Fruit fly (Drosophila melanogaster): ENCODE data around the gene Acbp1.

Acbp1 gene

DNA sequence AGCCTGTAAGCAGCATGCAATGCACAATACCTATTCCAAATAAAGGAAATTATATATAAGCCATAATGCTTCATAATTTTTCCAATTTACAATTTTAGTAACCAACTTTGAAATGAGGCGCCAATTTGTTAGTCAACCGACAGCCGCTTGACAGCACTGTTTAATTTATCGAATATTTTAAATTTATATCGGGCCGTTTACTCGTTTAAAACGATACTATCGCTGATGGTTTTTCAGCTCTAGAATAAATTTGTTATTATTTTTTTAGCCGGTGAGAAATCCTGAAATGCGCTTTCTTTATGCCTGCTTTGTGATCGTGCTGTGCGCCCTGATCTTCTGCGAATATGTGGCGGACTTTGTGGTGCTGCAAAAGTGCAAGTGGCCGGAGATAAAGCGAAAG lies 36.5 kb upstream of the Acbp1 start, which contains the start of gene PGAP5 (continued):
- no peak for TF ChIP-seq BtbVII (GFP tag; optimal IDR thresholded peaks at IDR 0.05)
- TF ChIP-seq Dref (GFP tag; IDR thresholded peaks at IDR 0.05): peak; percentile 89
- no peak for TF ChIP-seq CG11085 (GFP tag; IDR thresholded peaks at IDR 0.05)
- no peak for TF ChIP-seq lola (GFP tag; optimal IDR thresholded peaks at IDR 0.05)
- peak; percentile 61 for TF ChIP-seq Sin3A (optimal IDR thresholded peaks at IDR 0.05)
- no peak for TF ChIP-seq zf30C (GFP tag; optimal IDR thresholded peaks at IDR 0.05)
- TF ChIP-seq Dll (GFP tag; IDR thresholded peaks at IDR 0.05; ENCODE audit: partially characterized antibody): peak; percentile 96
- peak; percentile 85 for TF ChIP-seq ato (GFP tag; IDR thresholded peaks at IDR 0.05; ENCODE audit: partially characterized antibody)
- peak; percentile 56 for TF ChIP-seq CG14710 (tag; optimal IDR thresholded peaks at IDR 0.05)
- TF ChIP-seq Fer1 (GFP tag; optimal IDR thresholded peaks at IDR 0.05): peak; percentile 22
- no peak for TF ChIP-seq CG7839 (tag; optimal IDR thresholded peaks at IDR 0.05)
- peak; percentile 74 for TF ChIP-seq CG3847 (GFP tag; IDR thresholded peaks at IDR 0.05)
- TF ChIP-seq amos (GFP tag; IDR thresholded peaks at IDR 0.05; ENCODE audit: partially characterized antibody): peak; percentile 97
- no peak for TF ChIP-seq CG8281 (tag; optimal IDR thresholded peaks at IDR 0.05)
- TF ChIP-seq sens (GFP tag): peak; percentile 84
- no peak for TF ChIP-seq Atf-2 (GFP tag; optimal IDR thresholded peaks at IDR 0.05)
- peak; percentile 42; the same call in 1 of the 2 replicates for TF ChIP-seq slbo (GFP tag; IDR thresholded peaks at IDR 0.05)
- no peak for TF ChIP-seq bcd (GFP tag; optimal IDR thresholded peaks at IDR 0.05)
- TF ChIP-seq MBD-R2 (GFP tag; IDR thresholded peaks at IDR 0.05): peak; percentile 93
- TF ChIP-seq dmrt11E (tag; optimal IDR thresholded peaks at IDR 0.05): no peak
- no peak for TF ChIP-seq fd102C (GFP tag; optimal IDR thresholded peaks at IDR 0.05)
- TF ChIP-seq Dfd (GFP tag; optimal IDR thresholded peaks at IDR 0.05): no peak
- TF ChIP-seq Myb (GFP tag; optimal IDR thresholded peaks at IDR 0.05): peak; percentile 56
- TF ChIP-seq CG7786 (GFP tag; optimal IDR thresholded peaks at IDR 0.05): peak; percentile 21
- no peak for TF ChIP-seq tin (GFP tag; optimal IDR thresholded peaks at IDR 0.05)
- no peak for TF ChIP-seq kah (GFP tag; optimal IDR thresholded peaks at IDR 0.05)
- TF ChIP-seq CG1529 (GFP tag; optimal IDR thresholded peaks at IDR 0.05): no peak
- no peak for TF ChIP-seq gsb-n (tag; optimal IDR thresholded peaks at IDR 0.05)
- peak; percentile 74; the same call in 2 of the 3 replicates for TF ChIP-seq mld (GFP tag; IDR thresholded peaks at IDR 0.05; ENCODE audit: partially characterized antibody)
- TF ChIP-seq CG11723 (GFP tag; optimal IDR thresholded peaks at IDR 0.05): no peak
- TF ChIP-seq Ada2b (GFP tag; IDR thresholded peaks at IDR 0.05): no peak
- TF ChIP-seq CG9797 (GFP tag; optimal IDR thresholded peaks at IDR 0.05): peak; percentile 13
- no peak for TF ChIP-seq Hr51 (GFP tag; optimal IDR thresholded peaks at IDR 0.05)
- no peak for TF ChIP-seq CG43689 (GFP tag; IDR thresholded peaks at IDR 0.05)
- TF ChIP-seq CG9437 (GFP tag; optimal IDR thresholded peaks at IDR 0.05): no peak
- TF ChIP-seq CG12155 (GFP tag; optimal IDR thresholded peaks at IDR 0.05): peak; percentile 29
- peak; percentile 94 for TF ChIP-seq CG6791 (GFP tag; IDR thresholded peaks at IDR 0.05; ENCODE audit: partially characterized antibody)
- no peak for TF ChIP-seq sens-2 (GFP tag; IDR thresholded peaks at IDR 0.05)
- no peak for TF ChIP-seq odd (GFP tag; optimal IDR thresholded peaks at IDR 0.05)
- TF ChIP-seq CG10565 (GFP tag; optimal IDR thresholded peaks at IDR 0.05): no peak
- no peak for TF ChIP-seq chif (GFP tag; optimal IDR thresholded peaks at IDR 0.05)
- no peak for TF ChIP-seq CG7928 (GFP tag; optimal IDR thresholded peaks at IDR 0.05)
- peak; percentile 75 for TF ChIP-seq lbe (GFP tag; optimal IDR thresholded peaks at IDR 0.05)
- no peak for TF ChIP-seq CG11456 (GFP tag; IDR thresholded peaks at IDR 0.05)
- TF ChIP-seq dimm (GFP tag; IDR thresholded peaks at IDR 0.05): no peak
- no peak for TF ChIP-seq Awh (GFP tag; IDR thresholded peaks at IDR 0.05)
- TF ChIP-seq seq (GFP tag; IDR thresholded peaks at IDR 0.05): no peak
- no peak for TF ChIP-seq unpg (GFP tag; optimal IDR thresholded peaks at IDR 0.05)
- no peak for TF ChIP-seq nom (GFP tag; optimal IDR thresholded peaks at IDR 0.05)
- no peak for TF ChIP-seq CG13424 (tag; optimal IDR thresholded peaks at IDR 0.05)
- TF ChIP-seq Opbp (GFP tag; IDR thresholded peaks at IDR 0.05; ENCODE audit: partially characterized antibody): peak; percentile 93

Measured in whole organism, embryonic.